Worm (Caenorhabditis elegans): ENCODE measurements around the gene C25F6.8.

Gene C25F6.8

DNA sequence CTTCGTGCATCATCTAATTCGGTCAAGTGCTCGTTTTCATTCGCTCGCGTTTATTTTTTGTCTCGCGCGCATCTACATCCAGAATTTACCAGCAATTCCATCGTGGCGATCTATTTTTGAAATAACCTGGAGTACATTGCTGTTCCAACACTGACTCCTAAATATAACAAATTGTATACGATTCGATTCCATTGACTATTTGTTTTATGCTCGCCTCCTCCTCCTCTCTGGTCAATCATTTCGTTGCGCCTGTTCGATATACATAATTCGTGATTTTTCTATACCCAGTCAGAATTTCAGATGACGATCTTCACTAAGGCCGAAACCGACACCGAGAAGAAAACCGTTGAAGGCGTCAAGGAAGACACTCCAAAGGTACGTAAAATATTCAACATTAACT lies 3.2 kb upstream of the C25F6.8 start, which contains the start of gene itm-2:
TSS of gene itm-2 (plus strand) at position 301 of the 400 bp plus-strand sequence.
- TF ChIP-seq ceh-45 (GFP tag; IDR thresholded peaks at IDR 0.05): no peak
- no peak for TF ChIP-seq hlh-30 (tag; optimal IDR thresholded peaks at IDR 0.05; ENCODE audit: insufficient read depth)
- TF ChIP-seq K09A11.1 (tag; optimal IDR thresholded peaks at IDR 0.05; ENCODE audit: insufficient read depth): no peak
- TF ChIP-seq pha-2 (tag; optimal IDR thresholded peaks at IDR 0.05): no peak
- no peak for TF ChIP-seq pha-4 (tag; optimal IDR thresholded peaks at IDR 0.05)

ce11 chrX:5447381-5447780 lies 660 bp upstream of the C25F6.8 start:
- TF ChIP-seq odd-2 (tag; optimal IDR thresholded peaks at IDR 0.05) (no peak), sox-2 (GFP tag; IDR thresholded peaks at IDR 0.05) (no peak), lim-6 (tag; optimal IDR thresholded peaks at IDR 0.05) (no peak), tbx-7 (tag; optimal IDR thresholded peaks at IDR 0.05) (no peak), pha-2 (tag; optimal IDR thresholded peaks at IDR 0.05) (no peak), pax-1 (tag; optimal IDR thresholded peaks at IDR 0.05) (no peak), elt-2 (tag; optimal IDR thresholded peaks at IDR 0.05) (no peak), K09A11.1 (tag; optimal IDR thresholded peaks at IDR 0.05; ENCODE audit: insufficient read depth) (no peak), rnt-1 (tag; optimal IDR thresholded peaks at IDR 0.05) (no peak), ets-4 (tag; optimal IDR thresholded peaks at IDR 0.05) (no peak), tbx-2 (tag; optimal IDR thresholded peaks at IDR 0.05) (no peak), unc-86 (tag; optimal IDR thresholded peaks at IDR 0.05) (no peak), fkh-6 (tag; optimal IDR thresholded peaks at IDR 0.05) (no peak), T23F11.4 (GFP tag; optimal IDR thresholded peaks at IDR 0.05) (no peak)

DNA sequence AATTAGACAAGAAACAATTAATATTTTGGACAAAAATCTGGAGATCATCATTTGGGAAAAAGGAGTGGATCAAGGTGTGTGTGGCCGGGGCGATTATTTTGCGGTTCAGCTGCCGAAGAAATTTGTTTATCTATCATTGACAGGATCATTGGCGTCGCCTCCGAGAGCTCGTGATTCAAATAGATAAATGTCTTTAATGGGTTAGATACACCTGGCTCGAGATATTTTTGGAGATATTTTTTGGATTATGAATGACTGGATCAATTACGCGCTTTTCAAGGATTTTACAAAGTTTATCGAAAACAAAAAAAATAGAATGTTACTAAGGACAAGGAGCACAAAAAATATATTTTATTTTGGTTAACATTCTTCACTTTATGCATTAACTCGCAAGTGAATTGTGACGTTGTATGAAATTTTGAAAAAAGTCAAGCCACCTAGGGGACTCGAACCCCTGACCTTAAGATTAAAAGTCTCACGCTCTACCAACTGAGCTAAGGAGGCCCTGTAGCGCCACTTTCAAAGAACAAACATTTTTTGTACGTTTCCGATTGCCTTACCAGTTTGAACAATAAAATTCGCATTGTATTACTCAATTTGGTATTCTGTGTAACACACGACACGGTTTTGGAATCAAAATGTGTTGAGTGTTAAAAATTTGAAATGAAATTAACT lies 2.9 kb downstream of the C25F6.8 start, which contains the start of gene C25F6.6:
TSS of gene C25F6.6 (minus strand) at position 51 of the 675 bp plus-strand sequence.
- TF ChIP-seq pqm-1 (tag; optimal IDR thresholded peaks at IDR 0.05) (no peak), ceh-34 (tag; optimal IDR thresholded peaks at IDR 0.05) (no peak), K09A11.1 (tag; optimal IDR thresholded peaks at IDR 0.05; ENCODE audit: insufficient read depth) (no peak), unc-42 (tag; optimal IDR thresholded peaks at IDR 0.05) (no peak), tbx-7 (tag; optimal IDR thresholded peaks at IDR 0.05) (no peak), madf-2 (tag; optimal IDR thresholded peaks at IDR 0.05) (no peak), ttx-3 (tag; optimal IDR thresholded peaks at IDR 0.05) (no peak), ceh-18 (tag; optimal IDR thresholded peaks at IDR 0.05) (no peak), elt-4 (tag; optimal IDR thresholded peaks at IDR 0.05) (no peak), mec-3 (tag; optimal IDR thresholded peaks at IDR 0.05; ENCODE audit: borderline replicate concordance) (no peak), T23F11.4 (GFP tag; optimal IDR thresholded peaks at IDR 0.05) (no peak), nfya-1 (tag; optimal IDR thresholded peaks at IDR 0.05) (no peak)

- no peak for TF ChIP-seq ttx-3 (tag; optimal IDR thresholded peaks at IDR 0.05)
These were observed 3.7 kb downstream of the C25F6.8 start for ce11 chrX:5451706-5452105.

ce11 chrX:5455107-5455506 lies 7.1 kb downstream of the C25F6.8 start:
- TF ChIP-seq elt-2 (tag; optimal IDR thresholded peaks at IDR 0.05) (peak; percentile 61), hlh-8 (tag; optimal IDR thresholded peaks at IDR 0.05) (no peak), unc-86 (tag; optimal IDR thresholded peaks at IDR 0.05) (no peak)

ce11 chrX:5457184-5457583 lies 9.1 kb downstream of the C25F6.8 start:
- TF ChIP-seq lin-11 (tag; optimal IDR thresholded peaks at IDR 0.05): no peak
- no peak for TF ChIP-seq nfya-1 (tag; optimal IDR thresholded peaks at IDR 0.05)
- no peak for TF ChIP-seq elt-2 (tag; optimal IDR thresholded peaks at IDR 0.05)
- no peak for TF ChIP-seq C38D4.7 (GFP tag; optimal IDR thresholded peaks at IDR 0.05)
- TF ChIP-seq ama-1 (optimal IDR thresholded peaks at IDR 0.05): no peak
- TF ChIP-seq unc-55 (GFP tag; optimal IDR thresholded peaks at IDR 0.05): no peak
- TF ChIP-seq lim-6 (tag; optimal IDR thresholded peaks at IDR 0.05): no peak
- TF ChIP-seq ceh-24 (tag; optimal IDR thresholded peaks at IDR 0.05): no peak
- TF ChIP-seq fkh-10 (GFP tag; optimal IDR thresholded peaks at IDR 0.05): no peak
- TF ChIP-seq nhr-11 (tag; optimal IDR thresholded peaks at IDR 0.05): no peak
- TF ChIP-seq fax-1 (tag; optimal IDR thresholded peaks at IDR 0.05): no peak
- no peak for TF ChIP-seq ceh-30 (tag; optimal IDR thresholded peaks at IDR 0.05)
- no peak for TF ChIP-seq syd-9 (tag; optimal IDR thresholded peaks at IDR 0.05)
- no peak for TF ChIP-seq ztf-16 (tag; optimal IDR thresholded peaks at IDR 0.05)
- no peak for TF ChIP-seq pros-1 (tag; optimal IDR thresholded peaks at IDR 0.05)
- no peak for TF ChIP-seq gmeb-2 (tag; optimal IDR thresholded peaks at IDR 0.05)
- TF ChIP-seq hlh-15 (tag; optimal IDR thresholded peaks at IDR 0.05): no peak
- TF ChIP-seq hlh-6 (tag; optimal IDR thresholded peaks at IDR 0.05): no peak
